Worm (Caenorhabditis elegans) whole organism, L2 larva: ENCODE measurements around the gene sre-48.

ENCODE experiments used
- egl-27 ChIP-seq: sonication (generic microtip); optimal IDR thresholded peaks from 3 replicates; lab custom pipeline; 2017; ENCODE audit warnings: missing biosample characterization, missing genetic modification reagents, missing genetic modification characterization
- lin-13 ChIP-seq: fragments of 150-350 bp; optimal IDR thresholded peaks from 2 replicates; lab custom pipeline; 2014; ENCODE audit warnings: missing biosample characterization, missing genetic modification reagents, missing genetic modification characterization
- mab-5 ChIP-seq: fragments of 150-350 bp; optimal IDR thresholded peaks from 2 replicates; lab custom pipeline; 2014; ENCODE audit warnings: missing biosample characterization, missing genetic modification characterization
- nhr-11 ChIP-seq: fragments of 150-350 bp; optimal IDR thresholded peaks from 2 replicates; lab custom pipeline; 2014; ENCODE audit warnings: missing biosample characterization, missing genetic modification characterization
- nhr-77 ChIP-seq: fragments of 150-350 bp; optimal IDR thresholded peaks from 2 replicates; lab custom pipeline; 2014; ENCODE audit warnings: missing biosample characterization, missing genetic modification characterization
- unc-55 ChIP-seq: fragments of 150-350 bp; sonication (generic microtip); optimal IDR thresholded peaks from 3 replicates; lab custom pipeline; 2014; ENCODE audit warnings: missing biosample characterization, missing genetic modification reagents, missing genetic modification characterization

- TF ChIP-seq nhr-11 (tag; lab: Kevin White, UChicago) (no peak), lin-13 (no peak), mab-5 (tag; lab: Kevin White, UChicago) (no peak), nhr-77 (tag; lab: Kevin White, UChicago) (no peak), unc-55 (GFP tag; lab: Kevin White, UChicago) (no peak), egl-27 (tag; lab: Kevin White, UChicago) (no peak)
Observed at ce11 chrII:13972199-13972598, 7.5 kb downstream of the sre-48 start.
